Fruit fly (Drosophila melanogaster) whole organism, embryonic: ENCODE data around the gene rhea.
A peak's percentile ranks its signal among the peaks of the same experiment; 100 is the strongest.

ENCODE experiments used
- Adf1 ChIP-seq: fragments of 200-800 bp; sonication (Bioruptor generic); IDR thresholded peaks from 2 replicates; pipeline ENCODE4 v1.3.6; 2022; ENCODE audit warnings: missing biosample characterization, missing genetic modification characterization
- CG10431 ChIP-seq: fragments of 200-800 bp; sonication (Bioruptor generic); optimal IDR thresholded peaks from 3 replicates; lab custom pipeline; 2018; ENCODE audit warnings: missing biosample characterization, mild to moderate bottlenecking, missing genetic modification characterization
- CG10565 ChIP-seq: fragments of 200-800 bp; sonication (Bioruptor generic); optimal IDR thresholded peaks from 3 replicates; lab custom pipeline; 2016; ENCODE audit warnings: missing biosample characterization, mild to moderate bottlenecking, missing genetic modification characterization
- CG10654 ChIP-seq: fragments of 200-800 bp; sonication (Bioruptor generic); optimal IDR thresholded peaks from 2 replicates; lab custom pipeline; 2016; ENCODE audit warnings: missing biosample characterization, missing genetic modification characterization
- CG10979 ChIP-seq: fragments of 200-800 bp; sonication (Bioruptor generic); optimal IDR thresholded peaks from 2 replicates; lab custom pipeline; 2018; ENCODE audit warnings: missing biosample characterization, mild to moderate bottlenecking, missing genetic modification characterization, moderate library complexity
- CG11696 ChIP-seq: fragments of 200-800 bp; sonication (Bioruptor generic); IDR thresholded peaks from 2 replicates; pipeline ENCODE4 v1.3.6; 2022; ENCODE audit warnings: missing biosample characterization, missing genetic modification characterization
- CG14860 ChIP-seq: fragments of 200-800 bp; sonication (Bioruptor generic); IDR thresholded peaks from 3 replicates; pipeline ENCODE4 v1.3.6; 2022; ENCODE audit warnings: missing biosample characterization, missing genetic modification characterization; ENCODE audit not compliant: partially characterized antibody
- CG14965 ChIP-seq: fragments of 200-800 bp; sonication (Bioruptor generic); optimal IDR thresholded peaks from 2 replicates; lab custom pipeline; 2016; ENCODE audit warnings: missing biosample characterization, missing genetic modification characterization, borderline replicate concordance
- CG17829 ChIP-seq: fragments of 200-800 bp; optimal IDR thresholded peaks from 2 replicates; lab custom pipeline; 2019; ENCODE audit warnings: missing biosample characterization, mild to moderate bottlenecking, missing genetic modification characterization, moderate library complexity
- CG2678 ChIP-seq: fragments of 200-800 bp; sonication (Bioruptor generic); optimal IDR thresholded peaks from 3 replicates; lab custom pipeline; 2019; ENCODE audit warnings: missing biosample characterization, mild to moderate bottlenecking, missing genetic modification characterization, moderate library complexity
- CG31441 ChIP-seq: fragments of 200-800 bp; sonication (Bioruptor generic); IDR thresholded peaks from 2 replicates; pipeline ENCODE4 v1.3.6; 2022; ENCODE audit warnings: missing biosample characterization, missing genetic modification characterization
- CG3281 ChIP-seq: fragments of 200-800 bp; sonication (Bioruptor generic); optimal IDR thresholded peaks from 3 replicates; lab custom pipeline; 2017; ENCODE audit warnings: missing biosample characterization, mild to moderate bottlenecking, missing genetic modification characterization
- CG6654 ChIP-seq: fragments of 200-800 bp; sonication (Bioruptor generic); optimal IDR thresholded peaks from 2 replicates; lab custom pipeline; 2017; ENCODE audit warnings: missing biosample characterization, mild to moderate bottlenecking, missing genetic modification characterization
- CG8924 ChIP-seq: fragments of 200-800 bp; optimal IDR thresholded peaks from 3 replicates; lab custom pipeline; 2019; ENCODE audit warnings: missing biosample characterization, mild to moderate bottlenecking, missing genetic modification characterization, moderate library complexity
- CG9437 ChIP-seq: fragments of 200-800 bp; sonication (Bioruptor generic); optimal IDR thresholded peaks from 2 replicates; lab custom pipeline; 2018; ENCODE audit warnings: missing biosample characterization, mild to moderate bottlenecking, missing genetic modification characterization
- CG9797 ChIP-seq: fragments of 200-800 bp; sonication (Bioruptor generic); optimal IDR thresholded peaks from 3 replicates; lab custom pipeline; 2018; ENCODE audit warnings: missing biosample characterization, mild to moderate bottlenecking, missing genetic modification characterization
- CHES-1-like ChIP-seq: fragments of 200-800 bp; sonication (Bioruptor generic); optimal IDR thresholded peaks from 2 replicates; lab custom pipeline; 2016; ENCODE audit warnings: missing biosample characterization, missing genetic modification characterization
- Chrac-16 ChIP-seq: fragments of 200-800 bp; sonication (Bioruptor generic); optimal IDR thresholded peaks from 3 replicates; lab custom pipeline; 2016; ENCODE audit warnings: missing biosample characterization, missing genetic modification characterization
- CrebB ChIP-seq: fragments of 200-800 bp; sonication (Bioruptor generic); optimal IDR thresholded peaks from 3 replicates; lab custom pipeline; 2018; ENCODE audit warnings: missing biosample characterization, mild to moderate bottlenecking, missing genetic modification characterization
- Dbx ChIP-seq: fragments of 200-800 bp; sonication (Bioruptor generic); IDR thresholded peaks from 3 replicates; pipeline ENCODE4 v1.3.6; 2022; ENCODE audit warnings: missing biosample characterization, missing genetic modification characterization
- Doc3 ChIP-seq: fragments of 200-800 bp; sonication (Bioruptor generic); IDR thresholded peaks from 3 replicates; pipeline ENCODE4 v1.3.6; 2022; ENCODE audit warnings: missing biosample characterization, missing genetic modification characterization; ENCODE audit not compliant: partially characterized antibody
- Ets97D ChIP-seq: fragments of 200-800 bp; sonication (Bioruptor generic); optimal IDR thresholded peaks from 3 replicates; lab custom pipeline; 2016; ENCODE audit warnings: missing biosample characterization, missing genetic modification characterization
- H15 ChIP-seq: fragments of 200-800 bp; sonication (Bioruptor generic); IDR thresholded peaks from 3 replicates; pipeline ENCODE4 v1.3.6; 2022; ENCODE audit warnings: missing biosample characterization, missing genetic modification characterization
- H2.0 ChIP-seq: fragments of 200-800 bp; sonication (Bioruptor generic); IDR thresholded peaks from 2 replicates; pipeline ENCODE4 v1.3.6; 2022; ENCODE audit warnings: missing biosample characterization, missing genetic modification characterization
- Hr3 ChIP-seq: fragments of 200-800 bp; sonication (Bioruptor generic); optimal IDR thresholded peaks from 3 replicates; lab custom pipeline; 2016; ENCODE audit warnings: missing biosample characterization, missing genetic modification characterization
- NFAT ChIP-seq: fragments of 200-800 bp; sonication (Bioruptor generic); IDR thresholded peaks from 2 replicates; pipeline ENCODE4 v1.3.6; 2022; ENCODE audit warnings: missing biosample characterization, missing genetic modification characterization
- Nf-YC ChIP-seq: fragments of 200-800 bp; optimal IDR thresholded peaks from 3 replicates; lab custom pipeline; 2019; ENCODE audit warnings: missing biosample characterization, mild to moderate bottlenecking, missing genetic modification characterization, moderate library complexity
- Ravus ChIP-seq: fragments of 200-800 bp; sonication (Bioruptor generic); IDR thresholded peaks from 2 replicates; pipeline ENCODE4 v1.3.6; 2022; ENCODE audit warnings: missing biosample characterization, missing genetic modification characterization
- Sry-δ ChIP-seq: fragments of 200-800 bp; sonication (Bioruptor generic); optimal IDR thresholded peaks from 2 replicates; lab custom pipeline; 2016; ENCODE audit warnings: missing biosample characterization, missing genetic modification characterization
- Xrp1 ChIP-seq: fragments of 200-800 bp; sonication (Bioruptor generic); IDR thresholded peaks from 2 replicates; pipeline ENCODE4 v1.3.6; 2022; ENCODE audit warnings: missing biosample characterization, missing genetic modification characterization
- bowl ChIP-seq: fragments of 200-800 bp; sonication (Bioruptor generic); IDR thresholded peaks from 2 replicates; pipeline ENCODE4 v1.3.6; 2022; ENCODE audit warnings: missing biosample characterization, missing genetic modification characterization
- disco-r ChIP-seq: fragments of 200-800 bp; sonication (Bioruptor generic); optimal IDR thresholded peaks from 2 replicates; lab custom pipeline; 2016; ENCODE audit warnings: missing biosample characterization, missing genetic modification characterization
- dmrt11E ChIP-seq: fragments of 200-800 bp; sonication (Bioruptor generic); optimal IDR thresholded peaks from 3 replicates; lab custom pipeline; 2018; ENCODE audit warnings: missing biosample characterization, mild to moderate bottlenecking, missing genetic modification characterization, moderate library complexity
- dmrt99B ChIP-seq: fragments of 200-800 bp; sonication (Bioruptor generic); optimal IDR thresholded peaks from 2 replicates; lab custom pipeline; 2018; ENCODE audit warnings: missing biosample characterization, mild to moderate bottlenecking, missing genetic modification characterization, moderate library complexity
- fu2 ChIP-seq: fragments of 200-800 bp; sonication (Bioruptor generic); optimal IDR thresholded peaks from 2 replicates; lab custom pipeline; 2016; ENCODE audit warnings: missing biosample characterization, missing genetic modification characterization
- gro ChIP-seq: fragments of 200-800 bp; sonication (Bioruptor generic); optimal IDR thresholded peaks from 2 replicates; lab custom pipeline; 2016; ENCODE audit warnings: missing biosample characterization, missing genetic modification characterization
- h ChIP-seq: fragments of >200 bp; optimal IDR thresholded peaks from 2 replicates; lab custom pipeline; 2017
- jumu ChIP-seq: fragments of 200-800 bp; sonication (Bioruptor generic); optimal IDR thresholded peaks from 3 replicates; lab custom pipeline; 2016; ENCODE audit warnings: missing biosample characterization, missing genetic modification characterization
- lola ChIP-seq, 3 experiments: fragments of >200 bp in 2 of 3; fragments of 200-800 bp in 1 of 3; sonication (Bioruptor generic) in 1 of 3; optimal IDR thresholded peaks; 2 replicates each; lab custom pipeline; 2017 to 2019; ENCODE audit warnings: missing biosample characterization in 3 of 3, missing genetic modification characterization in 3 of 3, mild to moderate bottlenecking in 1 of 3, moderate library complexity in 1 of 3
- nerfin-1 ChIP-seq: fragments of 200-800 bp; sonication (Bioruptor generic); optimal IDR thresholded peaks from 3 replicates; lab custom pipeline; 2019; ENCODE audit warnings: missing biosample characterization, mild to moderate bottlenecking, missing genetic modification characterization, moderate library complexity
- nmo ChIP-seq: fragments of 200-800 bp; sonication (Bioruptor generic); optimal IDR thresholded peaks from 2 replicates; lab custom pipeline; 2018; ENCODE audit warnings: missing biosample characterization, mild to moderate bottlenecking, missing genetic modification characterization, moderate library complexity
- pan ChIP-seq, 4 experiments: fragments of >200 bp in 3 of 4; fragments of 200-800 bp in 1 of 4; sonication (Bioruptor generic) in 1 of 4; optimal IDR thresholded peaks in 3 of 4; IDR thresholded peaks in 1 of 4; 2 replicates each; pipeline versions ENCODE4 v1.3.6 to Lab custom; 2017 to 2022; ENCODE audit warnings: missing biosample characterization in 2 of 4, missing genetic modification characterization in 2 of 4, mixed read lengths in 1 of 4
- ro ChIP-seq: fragments of 200-800 bp; sonication (Bioruptor generic); IDR thresholded peaks from 2 replicates; pipeline ENCODE4 v1.3.6; 2022; ENCODE audit warnings: missing biosample characterization, missing genetic modification characterization
- scrt ChIP-seq: fragments of 200-800 bp; sonication (Bioruptor generic); optimal IDR thresholded peaks from 2 replicates; lab custom pipeline; 2018; ENCODE audit warnings: missing biosample characterization, mild to moderate bottlenecking, missing genetic modification characterization, moderate library complexity
- sqz ChIP-seq: fragments of 200-800 bp; sonication (Bioruptor generic); optimal IDR thresholded peaks from 3 replicates; lab custom pipeline; 2018; ENCODE audit warnings: missing biosample characterization, mild to moderate bottlenecking, missing genetic modification characterization
- sr ChIP-seq: fragments of 200-800 bp; sonication (Bioruptor generic); IDR thresholded peaks from 3 replicates; pipeline ENCODE4 v1.3.6; 2022; ENCODE audit warnings: missing biosample characterization, missing genetic modification characterization
- stc ChIP-seq: fragments of 200-800 bp; sonication (Bioruptor generic); IDR thresholded peaks from 2 replicates; pipeline ENCODE4 v1.3.6; 2022; ENCODE audit warnings: missing biosample characterization, missing genetic modification characterization
- trh ChIP-seq: fragments of 200-800 bp; sonication (Bioruptor generic); optimal IDR thresholded peaks from 2 replicates; lab custom pipeline; 2016; ENCODE audit warnings: missing biosample characterization, missing genetic modification characterization
- vvl ChIP-seq: fragments of 200-800 bp; sonication (Bioruptor generic); IDR thresholded peaks from 2 replicates; pipeline ENCODE4 v1.3.6; 2022; ENCODE audit warnings: missing biosample characterization, missing genetic modification characterization

rhea gene

DNA sequence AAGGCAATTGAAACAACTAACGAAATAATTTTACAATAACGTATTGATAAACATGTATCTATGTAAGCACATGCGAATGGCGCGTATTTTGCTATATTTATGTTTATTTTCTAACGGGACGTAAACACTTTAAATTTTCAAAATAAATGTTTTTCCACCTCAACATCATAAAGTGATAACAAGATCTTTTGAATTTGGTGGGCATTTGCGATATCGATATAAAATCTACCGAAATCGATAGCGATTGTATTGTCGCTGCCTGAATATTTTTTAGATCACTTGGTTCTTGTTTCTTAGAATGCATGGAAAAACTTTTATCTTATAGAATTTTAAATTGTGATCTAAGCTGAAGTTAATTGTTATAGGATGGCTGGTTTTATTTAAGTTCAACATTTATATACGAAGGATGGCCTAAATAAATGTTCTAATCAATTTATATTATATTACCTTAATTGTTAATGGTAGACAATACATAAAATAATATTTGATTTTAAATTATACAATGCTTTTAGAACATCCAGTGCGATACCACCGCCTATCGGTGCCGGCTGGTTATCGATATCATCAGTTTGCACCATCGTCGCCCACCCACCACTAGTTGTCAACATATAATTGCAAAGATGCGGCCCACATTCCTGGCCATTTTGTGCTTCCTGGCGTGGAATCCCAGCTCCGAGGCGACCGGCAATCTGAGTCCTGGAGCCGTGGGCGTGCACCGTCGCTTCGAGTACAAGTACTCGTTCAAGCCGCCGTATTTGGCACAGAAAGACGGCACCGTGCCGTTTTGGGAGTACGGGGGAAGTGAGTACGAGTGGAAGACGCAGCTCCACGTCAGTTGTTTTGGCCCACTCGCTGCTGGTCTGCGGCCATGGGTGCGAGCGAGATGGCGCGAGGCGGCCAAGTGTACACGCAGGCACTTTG lies 10.2 kb upstream of the rhea start, which contains the start of gene ergic53 (continued):
- TF ChIP-seq CHES-1-like (GFP tag; lab: Kevin White, UChicago), result peak; percentile 58
- TF ChIP-seq CG10565 (GFP tag; lab: Kevin White, UChicago), result no peak
- peak; percentile 43 for TF ChIP-seq CG8924
- TF ChIP-seq trh (GFP tag; lab: Kevin White, UChicago), result no peak
- peak; percentile 14 for TF ChIP-seq CG17829 (tag; lab: Kevin White, UChicago)
- TF ChIP-seq vvl (GFP tag; lab: Robert Waterston, UW), result no peak
- peak in 1 of 3 experiments; percentile 13 for TF ChIP-seq lola (GFP tag; optimal IDR thresholded peaks at IDR 0.05; lab: Kevin White, UChicago)
- TF ChIP-seq Dbx, result 0 out of 3 replicates have a peak, but pooled peaks have one; percentile 13
- TF ChIP-seq pan (optimal IDR thresholded peaks at IDR 0.05; lab: Kevin White, UChicago), result no peak
- TF ChIP-seq pan (GFP tag; optimal IDR thresholded peaks at IDR 0.05 in 1 of 2, IDR thresholded peaks at IDR 0.05 in 1 of 2), result peak in 1 of 2 experiments; percentile 18
- TF ChIP-seq CrebB (tag; lab: Kevin White, UChicago), result no peak
- no peak for TF ChIP-seq CG10431 (GFP tag; lab: Kevin White, UChicago)
- no peak for TF ChIP-seq Ets97D
- no peak for TF ChIP-seq Ravus
- TF ChIP-seq Nf-YC, result peak; percentile 52
- TF ChIP-seq bowl (GFP tag; lab: Robert Waterston, UW), result no peak
- peak; percentile 19 for TF ChIP-seq CG3281
- no peak for TF ChIP-seq NFAT (GFP tag; lab: Robert Waterston, UW)
- no peak for TF ChIP-seq CG10979 (tag; lab: Kevin White, UChicago)
- no peak for TF ChIP-seq CG31441 (GFP tag; lab: Robert Waterston, UW)
- TF ChIP-seq h (lab: Kevin White, UChicago), result no peak
- no peak for TF ChIP-seq H15 (GFP tag; lab: Robert Waterston, UW)
- TF ChIP-seq gro (GFP tag; lab: Kevin White, UChicago), result no peak
- peak; percentile 41 for TF ChIP-seq disco-r (GFP tag; lab: Kevin White, UChicago)
- TF ChIP-seq nerfin-1 (tag; lab: Kevin White, UChicago), result peak; percentile 53
- TF ChIP-seq scrt, result peak; percentile 38
- TF ChIP-seq fu2, result no peak
- TF ChIP-seq Adf1, result peak; percentile 41
- no peak for TF ChIP-seq CG2678 (tag; lab: Kevin White, UChicago)
- TF ChIP-seq Doc3 (GFP tag; lab: Robert Waterston, UW), result peak; percentile 65; the same call in 2 of the 3 replicates
- peak; percentile 31 for TF ChIP-seq nmo
- TF ChIP-seq Xrp1 (GFP tag; lab: Robert Waterston, UW), result no peak
- TF ChIP-seq CG10654 (GFP tag; lab: Kevin White, UChicago), result no peak
- TF ChIP-seq sr, result no peak
- TF ChIP-seq Chrac-16, result no peak
- no peak for TF ChIP-seq CG11696 (GFP tag; lab: Robert Waterston, UW)
- no peak for TF ChIP-seq CG14965
- TF ChIP-seq sqz (GFP tag; lab: Kevin White, UChicago), result no peak
- no peak for TF ChIP-seq H2.0 (GFP tag; lab: Robert Waterston, UW)
- TF ChIP-seq CG6654, result no peak
- TF ChIP-seq dmrt11E, result no peak
- TF ChIP-seq dmrt99B (tag; lab: Kevin White, UChicago), result no peak
- peak; percentile 70; the same call in 2 of the 3 replicates for TF ChIP-seq CG14860 (GFP tag; lab: Robert Waterston, UW)
- TF ChIP-seq Sry-δ (GFP tag; lab: Kevin White, UChicago), result peak; percentile 79
- TF ChIP-seq CG9437, result no peak
- peak; percentile 31 for TF ChIP-seq CG9797 (GFP tag; lab: Kevin White, UChicago)
- no peak for TF ChIP-seq stc (GFP tag; lab: Robert Waterston, UW)
- TF ChIP-seq jumu (GFP tag; lab: Kevin White, UChicago), result no peak
- TF ChIP-seq ro (GFP tag; lab: Robert Waterston, UW), result no peak
- no peak for TF ChIP-seq Hr3 (GFP tag; lab: Kevin White, UChicago)
